Worm (Caenorhabditis elegans) whole organism, L1 larva: ENCODE measurements around the gene athp-1.

Experiments used
- ama-1 ChIP-seq: fragments of 150-350 bp; optimal IDR thresholded peaks from 2 replicates; lab custom pipeline; 2014
- ceh-88 ChIP-seq: fragments of 200-800 bp; sonication (Bioruptor generic); IDR thresholded peaks from 2 replicates; pipeline ENCODE4 v1.3.6; 2022; ENCODE audit warnings: missing genetic modification characterization, missing compliant biosample characterization
- elt-3 ChIP-seq, 6 experiments: fragments of 150-350 bp in 1 of 6; sonication (generic microtip); optimal IDR thresholded peaks; 2 replicates each; lab custom pipeline; 2017 to 2018; ENCODE audit warnings: missing biosample characterization in 6 of 6, missing genetic modification characterization in 6 of 6, inconsistent platforms in 1 of 6
- lin-39 ChIP-seq: fragments of 150-350 bp; optimal IDR thresholded peaks from 2 replicates; lab custom pipeline; 2014; ENCODE audit warnings: missing biosample characterization, missing genetic modification reagents, missing genetic modification characterization
- nhr-11 ChIP-seq: fragments of 150-350 bp; optimal IDR thresholded peaks from 2 replicates; lab custom pipeline; 2014; ENCODE audit warnings: missing biosample characterization, missing genetic modification characterization
- nhr-237 ChIP-seq: fragments of 150-350 bp; optimal IDR thresholded peaks from 2 replicates; lab custom pipeline; 2014; ENCODE audit warnings: missing biosample characterization, missing genetic modification characterization
- unc-86 ChIP-seq: sonication (generic microtip); optimal IDR thresholded peaks from 2 replicates; lab custom pipeline; 2016; ENCODE audit warnings: missing genetic modification characterization, missing compliant biosample characterization
- ztf-4 ChIP-seq: fragments of 150-350 bp; optimal IDR thresholded peaks from 2 replicates; lab custom pipeline; 2014; ENCODE audit warnings: missing biosample characterization, missing genetic modification characterization

DNA sequence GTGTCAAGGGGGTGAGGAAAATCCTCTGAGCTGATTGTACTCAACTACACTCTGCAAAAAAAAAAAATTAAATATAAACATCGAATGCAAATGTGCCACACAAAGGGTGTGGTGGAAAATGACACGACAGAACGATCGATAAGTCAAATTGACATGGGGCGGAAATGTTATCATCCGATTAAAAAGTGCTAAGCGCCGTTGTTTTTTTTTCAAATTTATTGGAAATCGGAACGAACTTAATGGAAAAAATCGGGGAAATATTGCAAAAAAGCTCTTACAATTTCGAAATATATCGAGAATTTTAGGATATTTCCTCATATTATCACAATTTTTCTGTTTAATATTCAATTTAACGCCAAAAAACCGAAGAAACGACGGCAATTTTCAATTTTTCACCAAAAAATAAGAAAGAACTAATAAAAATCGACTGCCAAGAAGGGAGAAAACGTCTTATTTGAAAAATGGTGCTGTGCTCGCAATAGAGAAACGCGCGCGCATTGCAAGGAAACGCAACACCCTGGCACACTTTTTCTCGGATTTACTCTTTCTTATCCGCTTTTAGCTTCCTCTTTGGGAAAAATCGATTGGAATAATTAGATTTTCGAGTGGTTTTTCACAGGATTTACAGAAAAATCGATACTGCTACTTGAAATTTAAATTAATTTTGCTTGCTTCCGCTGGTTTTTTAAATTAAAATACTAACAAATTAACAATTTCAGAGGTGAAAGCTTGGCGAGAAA, 12.7 kb upstream of the athp-1 start, which contains the start of the genes cey-4 and vps-50:
- TF ChIP-seq ceh-88 (GFP tag; lab: Robert Waterston, UW) = no peak
- TF ChIP-seq elt-3 (tag; optimal IDR thresholded peaks at IDR 0.05; lab: Kevin White, UChicago) = no peak
- no peak for TF ChIP-seq unc-86 (tag; lab: Kevin White, UChicago)
- no peak for TF ChIP-seq nhr-11 (tag; lab: Kevin White, UChicago)
- no peak for TF ChIP-seq lin-39 (tag; lab: Kevin White, UChicago)
- TF ChIP-seq ama-1 (lab: Kevin White, UChicago) = no peak
- no peak for TF ChIP-seq ztf-4 (tag; lab: Kevin White, UChicago)
- TF ChIP-seq nhr-237 (tag; lab: Kevin White, UChicago) = no peak
